Worm (Caenorhabditis elegans) whole organism, L4 larva: ENCODE data around the gene E02H9.9.

Experiments used
- aly-2 ChIP-seq: sonication (generic microtip); optimal IDR thresholded peaks from 2 replicates; lab custom pipeline; 2018; ENCODE audit warnings: missing biosample characterization, missing genetic modification characterization
- ama-1 ChIP-seq: fragments of 150-350 bp; optimal IDR thresholded peaks from 2 replicates; lab custom pipeline; 2014; ENCODE audit warnings: inconsistent platforms, mixed read lengths
- egl-27 ChIP-seq: sonication (generic microtip); optimal IDR thresholded peaks from 3 replicates; lab custom pipeline; 2017; ENCODE audit warnings: missing biosample characterization, missing genetic modification reagents, missing genetic modification characterization
- lsy-2 ChIP-seq, 2 experiments: fragments of 150-350 bp in 1 of 2; sonication (generic microtip) in 1 of 2; optimal IDR thresholded peaks; 2 replicates each; lab custom pipeline; 2014 to 2017; ENCODE audit warnings: missing biosample characterization in 2 of 2, missing genetic modification characterization in 2 of 2
- mdl-1 ChIP-seq, 2 experiments: fragments of 150-350 bp in 1 of 2; sonication (generic microtip) in 1 of 2; optimal IDR thresholded peaks; 2 replicates each; lab custom pipeline; 2014 to 2017; ENCODE audit warnings: missing biosample characterization in 2 of 2, missing genetic modification characterization in 2 of 2
- nhr-102 ChIP-seq: sonication (generic microtip); optimal IDR thresholded peaks from 2 replicates; lab custom pipeline; 2016; ENCODE audit warnings: mild to moderate bottlenecking, missing genetic modification characterization, moderate library complexity, missing compliant biosample characterization
- pha-4 ChIP-seq, 2 experiments: fragments of 150-350 bp in 1 of 2; fragments of 200-800 bp in 1 of 2; sonication (Bioruptor generic) in 1 of 2; IDR thresholded peaks in 1 of 2; optimal IDR thresholded peaks in 1 of 2; 2 replicates each; pipeline versions ENCODE4 v1.3.6 to Lab custom; 2014 to 2022; ENCODE audit warnings: missing genetic modification characterization in 2 of 2, missing genetic modification reagents in 2 of 2, missing biosample characterization in 1 of 2, missing compliant biosample characterization in 1 of 2
- skn-1 ChIP-seq: fragments of 150-350 bp; optimal IDR thresholded peaks from 2 replicates; lab custom pipeline; 2014; ENCODE audit warnings: missing biosample characterization, missing genetic modification characterization
- unc-130 ChIP-seq: sonication (generic microtip); optimal IDR thresholded peaks from 2 replicates; lab custom pipeline; 2016; ENCODE audit warnings: missing genetic modification reagents, missing genetic modification characterization, missing compliant biosample characterization

- TF ChIP-seq aly-2 (tag; lab: Kevin White, UChicago): no peak
- TF ChIP-seq mdl-1 (tag; optimal IDR thresholded peaks at IDR 0.05; lab: Kevin White, UChicago): no peak
- TF ChIP-seq egl-27 (tag; lab: Kevin White, UChicago): no peak
- peak in 1 of 2 experiments; percentile 40 for TF ChIP-seq lsy-2 (tag; optimal IDR thresholded peaks at IDR 0.05; lab: Kevin White, UChicago)
- TF ChIP-seq ama-1 (lab: Kevin White, UChicago): no peak
- no peak for TF ChIP-seq nhr-102 (tag; lab: Kevin White, UChicago)
- TF ChIP-seq skn-1 (tag; lab: Kevin White, UChicago): no peak
- no peak for TF ChIP-seq unc-130 (GFP tag; lab: Kevin White, UChicago)
- TF ChIP-seq pha-4 (GFP tag; IDR thresholded peaks at IDR 0.05; lab: Robert Waterston, UW): no peak
- no peak for TF ChIP-seq pha-4 (tag; optimal IDR thresholded peaks at IDR 0.05; lab: Kevin White, UChicago)
Observed at ce11 chrIII:2487046-2487760, 19.1 kb upstream of the E02H9.9 start, which contains the start of gene Y54F10AL.1.
